Worm (Caenorhabditis elegans): ENCODE measurements around the gene srlf-12.

Gene srlf-12

ce11 chrIV:10852403-10852802, 39.5 kb downstream of the srlf-12 start (continued):
- no peak for TF ChIP-seq dsc-1 (tag; optimal IDR thresholded peaks at IDR 0.05)

ce11 chrIV:10851833-10852232, 40.1 kb downstream of the srlf-12 start, which contains the start of gene T11G6.4:
Gene T11G6.4 (minus strand): TSS chrIV:10851933.
- TF ChIP-seq ceh-82 (tag; optimal IDR thresholded peaks at IDR 0.05) (no peak), blmp-1 (tag; optimal IDR thresholded peaks at IDR 0.05) (no peak), nhr-11 (tag; optimal IDR thresholded peaks at IDR 0.05) (no peak), ceh-63 (GFP tag; optimal IDR thresholded peaks at IDR 0.05) (no peak), lin-35 (GFP tag; optimal IDR thresholded peaks at IDR 0.05) (no peak), tlp-1 (tag; optimal IDR thresholded peaks at IDR 0.05) (no peak), unc-98 (GFP tag; IDR thresholded peaks at IDR 0.05) (no peak), ztf-4 (tag; optimal IDR thresholded peaks at IDR 0.05) (no peak), nhr-90 (tag; optimal IDR thresholded peaks at IDR 0.05; ENCODE audit: poor library complexity) (no peak), dpl-1 (GFP tag; optimal IDR thresholded peaks at IDR 0.05) (no peak), C34B4.2 (tag; optimal IDR thresholded peaks at IDR 0.05) (no peak), lin-15B (tag; optimal IDR thresholded peaks at IDR 0.05) (no peak)

DNA sequence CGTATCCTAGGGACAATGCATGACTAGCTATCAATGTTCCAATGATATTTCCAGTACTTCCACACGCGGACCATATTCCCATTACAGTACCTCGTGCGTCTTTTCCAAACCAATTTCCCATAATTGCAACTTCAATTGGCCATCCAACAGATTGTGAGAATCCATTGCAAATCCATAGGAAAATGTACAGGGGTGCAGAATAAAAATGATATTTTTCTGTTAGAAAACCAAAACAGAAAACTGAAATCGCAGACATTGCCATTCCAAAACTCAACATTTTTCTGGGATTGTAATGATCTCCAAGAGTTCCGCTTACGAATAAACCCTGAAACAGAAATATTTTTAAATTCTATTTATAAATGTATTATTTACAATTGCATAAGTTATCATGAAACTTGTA, 40.8 kb downstream of the srlf-12 start:
- no peak for TF ChIP-seq lin-35 (GFP tag; optimal IDR thresholded peaks at IDR 0.05)
- TF ChIP-seq efl-1 (optimal IDR thresholded peaks at IDR 0.05), result no peak
- TF ChIP-seq efl-1 (GFP tag; optimal IDR thresholded peaks at IDR 0.05 in 1 of 2), result peak in 1 of 2 experiments; percentile 80

DNA sequence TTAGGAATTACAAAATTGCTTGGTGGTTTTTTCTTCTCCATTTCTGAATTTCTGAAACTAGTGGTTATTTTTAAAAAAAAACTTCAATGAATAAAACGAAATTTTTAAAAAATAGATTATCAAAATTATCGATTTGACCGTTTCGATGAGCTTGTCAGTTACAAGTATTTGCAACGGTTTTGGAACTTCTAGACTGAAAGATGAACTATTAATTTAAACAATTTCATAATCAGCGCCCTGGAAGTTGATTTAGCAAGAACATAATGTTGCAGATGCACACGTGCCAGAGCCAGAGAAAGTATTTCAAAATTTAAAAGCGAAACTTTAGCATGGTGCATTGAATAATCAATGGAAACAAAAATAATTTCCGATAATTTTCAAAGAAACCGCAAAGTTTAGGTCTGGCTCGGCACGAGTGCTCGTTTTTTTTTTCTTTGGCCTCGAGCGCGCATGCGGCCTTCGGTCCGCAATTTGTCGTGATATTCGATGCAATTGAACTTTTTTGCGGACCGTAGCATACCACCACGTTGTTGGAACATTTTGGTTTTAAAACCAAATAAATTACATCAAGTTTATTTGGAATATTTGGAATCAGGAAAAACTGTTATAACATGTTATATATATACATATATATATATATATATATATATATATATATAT, 49.1 kb downstream of the srlf-12 start, which contains the start of gene T11G6.5:
TSS of gene T11G6.5 (minus strand) at position 51 of the 660 bp plus-strand sequence.
- no peak for TF ChIP-seq egl-27 (tag; optimal IDR thresholded peaks at IDR 0.05)
- TF ChIP-seq dsc-1 (tag; optimal IDR thresholded peaks at IDR 0.05), result peak; percentile 3
- no peak for TF ChIP-seq zip-4 (GFP tag; optimal IDR thresholded peaks at IDR 0.05)
- no peak for TF ChIP-seq ceh-8 (GFP tag; optimal IDR thresholded peaks at IDR 0.05)
- peak; percentile 18 for TF ChIP-seq nhr-20 (tag; optimal IDR thresholded peaks at IDR 0.05)
- no peak for TF ChIP-seq ces-1 (GFP tag; optimal IDR thresholded peaks at IDR 0.05)
- peak in 2 of 3 experiments; percentile 46 to 51 for TF ChIP-seq dpl-1 (GFP tag; optimal IDR thresholded peaks at IDR 0.05)
- no peak for TF ChIP-seq nhr-12 (tag; optimal IDR thresholded peaks at IDR 0.05)
- TF ChIP-seq snpc-4 (tag; optimal IDR thresholded peaks at IDR 0.05), result peak; percentile 6
- no peak for TF ChIP-seq nhr-84 (tag; optimal IDR thresholded peaks at IDR 0.05)
- TF ChIP-seq lin-14 (GFP tag; optimal IDR thresholded peaks at IDR 0.05), result no peak
- TF ChIP-seq xbp-1 (tag; optimal IDR thresholded peaks at IDR 0.05), result peak; percentile 37
- no peak for TF ChIP-seq egl-13 (tag; optimal IDR thresholded peaks at IDR 0.05)
- TF ChIP-seq skn-1 (tag; optimal IDR thresholded peaks at IDR 0.05), result peak; percentile 37
- TF ChIP-seq blmp-1 (tag; optimal IDR thresholded peaks at IDR 0.05), result peak; percentile 4
- TF ChIP-seq fos-1 (tag; optimal IDR thresholded peaks at IDR 0.05), result no peak
- TF ChIP-seq snu-23 (GFP tag; optimal IDR thresholded peaks at IDR 0.05), result peak; percentile 50
- peak; percentile 87 to 97 for TF ChIP-seq lsy-2 (tag; optimal IDR thresholded peaks at IDR 0.05)
- peak; percentile 45 for TF ChIP-seq mep-1 (tag; optimal IDR thresholded peaks at IDR 0.05)
- no peak for TF ChIP-seq lir-3 (tag; optimal IDR thresholded peaks at IDR 0.05; ENCODE audit: poor library complexity)
- peak; percentile 39 to 52 for TF ChIP-seq efl-1 (optimal IDR thresholded peaks at IDR 0.05)
- peak; percentile 48 to 95 for TF ChIP-seq efl-1 (GFP tag; optimal IDR thresholded peaks at IDR 0.05 in 1 of 2)
- no peak for TF ChIP-seq lin-13 (GFP tag; optimal IDR thresholded peaks at IDR 0.05)
- TF ChIP-seq mdl-1 (tag; optimal IDR thresholded peaks at IDR 0.05), result peak in 1 of 2 experiments; percentile 59
- no peak for TF ChIP-seq elt-3 (tag; optimal IDR thresholded peaks at IDR 0.05)
- TF ChIP-seq F16B12.6 (tag; optimal IDR thresholded peaks at IDR 0.05), result peak; percentile 81
- TF ChIP-seq unc-130 (tag; optimal IDR thresholded peaks at IDR 0.05), result peak; percentile 14
- TF ChIP-seq rnt-1 (tag; optimal IDR thresholded peaks at IDR 0.05), result peak; percentile 49
- peak; percentile 48 for TF ChIP-seq nhr-71 (tag; optimal IDR thresholded peaks at IDR 0.05)
- peak; percentile 4 for TF ChIP-seq tbx-2 (tag; optimal IDR thresholded peaks at IDR 0.05)
- no peak for TF ChIP-seq alr-1 (tag; optimal IDR thresholded peaks at IDR 0.05; ENCODE audit: borderline replicate concordance)
- no peak for TF ChIP-seq efl-3 (GFP tag; optimal IDR thresholded peaks at IDR 0.05)
- TF ChIP-seq nhr-77 (tag; optimal IDR thresholded peaks at IDR 0.05), result no peak
- no peak for TF ChIP-seq ets-5 (GFP tag; IDR thresholded peaks at IDR 0.05)
- peak in 1 of 3 experiments; percentile 33 for TF ChIP-seq ceh-82 (tag; optimal IDR thresholded peaks at IDR 0.05)
- no peak for TF ChIP-seq nhr-76 (tag; optimal IDR thresholded peaks at IDR 0.05)

Data from whole organism, L1 larva.